Fruit fly (Drosophila melanogaster): Measurements from ENCODE around the gene CG42450.

CG42450 gene

dm6 chrX:18788143-18788745 is 24.9 kb upstream of the CG42450 start, which contains the start of the genes CG6961 and S6KL (continued):
- TF ChIP-seq Scr (GFP tag; IDR thresholded peaks at IDR 0.05; ENCODE audit: partially characterized antibody) = peak; percentile 87
- TF ChIP-seq Ptx1 (GFP tag; IDR thresholded peaks at IDR 0.05) = no peak
- TF ChIP-seq CG3407 (GFP tag; optimal IDR thresholded peaks at IDR 0.05) = no peak
- peak; percentile 30 for TF ChIP-seq CG9817 (tag; optimal IDR thresholded peaks at IDR 0.05)
- no peak for TF ChIP-seq Meics (GFP tag; optimal IDR thresholded peaks at IDR 0.05)
- TF ChIP-seq CG10654 (GFP tag; optimal IDR thresholded peaks at IDR 0.05) = no peak
- TF ChIP-seq fd64A (GFP tag; optimal IDR thresholded peaks at IDR 0.05) = no peak
- TF ChIP-seq crp (GFP tag; optimal IDR thresholded peaks at IDR 0.05) = no peak
- TF ChIP-seq slbo (GFP tag; IDR thresholded peaks at IDR 0.05) = no peak
- TF ChIP-seq CG2199 (GFP tag; IDR thresholded peaks at IDR 0.05) = no peak
- no peak for TF ChIP-seq CG34376 (GFP tag; optimal IDR thresholded peaks at IDR 0.05)
- no peak for TF ChIP-seq pum (GFP tag; optimal IDR thresholded peaks at IDR 0.05)
- peak; percentile 64 for TF ChIP-seq CG6791 (GFP tag; IDR thresholded peaks at IDR 0.05; ENCODE audit: partially characterized antibody)
- peak; percentile 78 for TF ChIP-seq gfzf (GFP tag; optimal IDR thresholded peaks at IDR 0.05)
- no peak for TF ChIP-seq Awh (GFP tag; IDR thresholded peaks at IDR 0.05)
- no peak for TF ChIP-seq CG13123 (GFP tag; optimal IDR thresholded peaks at IDR 0.05)
- no peak for TF ChIP-seq B-H2 (GFP tag; optimal IDR thresholded peaks at IDR 0.05)
- TF ChIP-seq CG3163 (GFP tag; optimal IDR thresholded peaks at IDR 0.05) = no peak
- no peak for TF ChIP-seq ERR (GFP tag; optimal IDR thresholded peaks at IDR 0.05)
- no peak for TF ChIP-seq grau (tag; optimal IDR thresholded peaks at IDR 0.05)
- no peak for TF ChIP-seq CG11398 (GFP tag; optimal IDR thresholded peaks at IDR 0.05)
- no peak for TF ChIP-seq caup (GFP tag; optimal IDR thresholded peaks at IDR 0.05; ENCODE audit: severe bottlenecking)
- TF ChIP-seq eve (GFP tag; optimal IDR thresholded peaks at IDR 0.05) = no peak
- TF ChIP-seq trh (GFP tag; optimal IDR thresholded peaks at IDR 0.05) = no peak
- TF ChIP-seq CG30431 (GFP tag; optimal IDR thresholded peaks at IDR 0.05) = no peak
- TF ChIP-seq CG5245 (GFP tag; optimal IDR thresholded peaks at IDR 0.05) = no peak
- peak; percentile 19 for TF ChIP-seq CG13775 (GFP tag; optimal IDR thresholded peaks at IDR 0.05)
- TF ChIP-seq CG9797 (GFP tag; optimal IDR thresholded peaks at IDR 0.05) = peak; percentile 77
- no peak for TF ChIP-seq corto (GFP tag; optimal IDR thresholded peaks at IDR 0.05)
- TF ChIP-seq CG8765 (GFP tag; IDR thresholded peaks at IDR 0.05) = no peak
- no peak for TF ChIP-seq cwo (GFP tag; optimal IDR thresholded peaks at IDR 0.05)
- TF ChIP-seq Ada2b (GFP tag; IDR thresholded peaks at IDR 0.05) = no peak
- TF ChIP-seq fd3F (GFP tag; optimal IDR thresholded peaks at IDR 0.05) = no peak
- TF ChIP-seq jumu (GFP tag; optimal IDR thresholded peaks at IDR 0.05) = no peak
- no peak for TF ChIP-seq rib (GFP tag; IDR thresholded peaks at IDR 0.05)
- no peak for TF ChIP-seq pho (GFP tag; optimal IDR thresholded peaks at IDR 0.05)
- TF ChIP-seq jing (GFP tag; optimal IDR thresholded peaks at IDR 0.05) = no peak
- TF ChIP-seq fd102C (GFP tag; optimal IDR thresholded peaks at IDR 0.05) = no peak
- no peak for TF ChIP-seq CG31365 (tag; optimal IDR thresholded peaks at IDR 0.05)
- TF ChIP-seq Hmx (GFP tag; optimal IDR thresholded peaks at IDR 0.05) = no peak
- TF ChIP-seq CG11085 (GFP tag; IDR thresholded peaks at IDR 0.05) = no peak
- peak; percentile 60; the same call in 1 of the 3 replicates for TF ChIP-seq hb (GFP tag; IDR thresholded peaks at IDR 0.05; ENCODE audit: partially characterized antibody)
- TF ChIP-seq toy (GFP tag; IDR thresholded peaks at IDR 0.05) = no peak
- TF ChIP-seq dimm (GFP tag; IDR thresholded peaks at IDR 0.05) = no peak
- TF ChIP-seq CG12391 (tag; optimal IDR thresholded peaks at IDR 0.05) = peak; percentile 34
- TF ChIP-seq CG31224 (GFP tag; IDR thresholded peaks at IDR 0.05) = no peak
- TF ChIP-seq Antp (GFP tag; optimal IDR thresholded peaks at IDR 0.05) = no peak
- TF ChIP-seq unc-4 (GFP tag; IDR thresholded peaks at IDR 0.05; ENCODE audit: partially characterized antibody) = peak; percentile 76
- TF ChIP-seq Aef1 (GFP tag; IDR thresholded peaks at IDR 0.05) = peak; percentile 40; the same call in 2 of the 3 replicates
- TF ChIP-seq CG7839 (tag; optimal IDR thresholded peaks at IDR 0.05) = no peak
- TF ChIP-seq CG7556 (GFP tag; optimal IDR thresholded peaks at IDR 0.05) = no peak
